ENCODE assay signal across 4 fruit fly cellular contexts in genomic region chr2L:20434779-20435178, dm6.
TF ChIP-seq lines count a peak whose summit lies in the region.

No protein-coding gene starts in this region.

- TF ChIP-seq CTCF in whole organism, embryonic (GFP tag; optimal IDR thresholded peaks at IDR 0.05; lab: Kevin White, UChicago), result no peak

TF ChIP-seq in whole organism, embryonic, 481 proteins besides CTCF, POLR2A, EP300 and RAD21:
- TF ChIP-seq unc-4 (GFP tag; IDR thresholded peaks at IDR 0.05; lab: Robert Waterston, UW; ENCODE audit: partially characterized antibody) (no peak), Lpt (GFP tag; optimal IDR thresholded peaks at IDR 0.05; lab: Kevin White, UChicago) (no peak), Drgx (GFP tag; IDR thresholded peaks at IDR 0.05; lab: Robert Waterston, UW) (peak; percentile 30; the same call in 1 of the 2 replicates), HLH4C (GFP tag; IDR thresholded peaks at IDR 0.05; lab: Robert Waterston, UW; ENCODE audit: partially characterized antibody) (no peak)

TF ChIP-seq in whole organism, prepupa, 60 proteins besides CTCF, POLR2A, EP300 and RAD21:
- TF ChIP-seq Sox14 (GFP tag; optimal IDR thresholded peaks at IDR 0.05; lab: Kevin White, UChicago) (no peak), Eip75B (GFP tag; optimal IDR thresholded peaks at IDR 0.05; lab: Kevin White, UChicago) (no peak), Eip78C (GFP tag; lab: Kevin White, UChicago) (no peak), Smox (GFP tag; optimal IDR thresholded peaks at IDR 0.05; lab: Kevin White, UChicago) (no peak), vri (GFP tag; optimal IDR thresholded peaks at IDR 0.05; lab: Kevin White, UChicago) (no peak), CG8632 (GFP tag; optimal IDR thresholded peaks at IDR 0.05; lab: Kevin White, UChicago) (no peak), CG31627 (GFP tag; optimal IDR thresholded peaks at IDR 0.05; lab: Kevin White, UChicago) (no peak), CG6163 (GFP tag; IDR thresholded peaks at IDR 0.05; lab: Robert Waterston, UW) (0 out of 3 replicates have a peak, but pooled peaks have one; percentile 27), CG6854 (GFP tag; optimal IDR thresholded peaks at IDR 0.05; lab: Kevin White, UChicago) (no peak), ss (GFP tag; optimal IDR thresholded peaks at IDR 0.05; lab: Kevin White, UChicago) (peak in 1 of 2 experiments; percentile 49), dsx (GFP tag; optimal IDR thresholded peaks at IDR 0.05; lab: Kevin White, UChicago; ENCODE audit: poor library complexity, severe bottlenecking) (no peak), cyc (GFP tag; optimal IDR thresholded peaks at IDR 0.05; lab: Kevin White, UChicago) (no peak), fkh (GFP tag; optimal IDR thresholded peaks at IDR 0.05; lab: Kevin White, UChicago) (peak; percentile 14), Lpt (GFP tag; optimal IDR thresholded peaks at IDR 0.05; lab: Kevin White, UChicago) (no peak), CG10669 (GFP tag; optimal IDR thresholded peaks at IDR 0.05; lab: Kevin White, UChicago) (no peak), eg (GFP tag; IDR thresholded peaks at IDR 0.05; lab: Robert Waterston, UW) (peak; percentile 21; the same call in 1 of the 3 replicates), Blimp-1 (GFP tag; optimal IDR thresholded peaks at IDR 0.05; lab: Kevin White, UChicago) (no peak)

TF ChIP-seq in whole organism, pupa, 21 proteins besides CTCF, POLR2A, EP300 and RAD21:
- TF ChIP-seq Ets98B (GFP tag; IDR thresholded peaks at IDR 0.05; lab: Robert Waterston, UW) (no peak), CG13204 (GFP tag; optimal IDR thresholded peaks at IDR 0.05; lab: Kevin White, UChicago) (peak; percentile 30)

TF ChIP-seq in whole organism, wandering third instar larva, 38 proteins besides CTCF, POLR2A, EP300 and RAD21:
- TF ChIP-seq HLH106 (tag; optimal IDR thresholded peaks at IDR 0.05; lab: Kevin White, UChicago), result no peak
- TF ChIP-seq Rel (GFP tag; optimal IDR thresholded peaks at IDR 0.05; lab: Kevin White, UChicago), result no peak
- no peak for TF ChIP-seq Rel (tag; optimal IDR thresholded peaks at IDR 0.05; lab: Kevin White, UChicago)
- TF ChIP-seq N (GFP tag; optimal IDR thresholded peaks at IDR 0.05; lab: Kevin White, UChicago), result no peak
- TF ChIP-seq h (GFP tag; optimal IDR thresholded peaks at IDR 0.05; lab: Kevin White, UChicago), result no peak
- TF ChIP-seq Dfd (GFP tag; optimal IDR thresholded peaks at IDR 0.05; lab: Kevin White, UChicago), result peak; percentile 92
